Worm (Caenorhabditis elegans) whole organism, L4/young adult: ENCODE results near the gene snf-11.

ENCODE experiments used
- W03F9.2 ChIP-seq: fragments of 150-350 bp; optimal IDR thresholded peaks from 2 replicates; lab custom pipeline; 2014; ENCODE audit warnings: missing biosample characterization, missing genetic modification characterization
- dao-5 ChIP-seq: sonication (generic microtip); optimal IDR thresholded peaks from 2 replicates; lab custom pipeline; 2016; ENCODE audit warnings: missing genotype, missing genetic modification characterization, moderate library complexity, missing compliant biosample characterization
- him-1 ChIP-seq: sonication (generic microtip); optimal IDR thresholded peaks from 2 replicates; lab custom pipeline; 2016; ENCODE audit warnings: missing genotype, missing genetic modification reagents, missing genetic modification characterization, missing compliant biosample characterization

snf-11 gene

ce11 chrV:11308346-11308745, at the start of gene snf-11:
TSS of gene snf-11 (minus strand) at chrV:11308446.
- TF ChIP-seq dao-5 (tag; lab: Kevin White, UChicago) (no peak), him-1 (no peak), W03F9.2 (tag; lab: Kevin White, UChicago) (no peak)

DNA sequence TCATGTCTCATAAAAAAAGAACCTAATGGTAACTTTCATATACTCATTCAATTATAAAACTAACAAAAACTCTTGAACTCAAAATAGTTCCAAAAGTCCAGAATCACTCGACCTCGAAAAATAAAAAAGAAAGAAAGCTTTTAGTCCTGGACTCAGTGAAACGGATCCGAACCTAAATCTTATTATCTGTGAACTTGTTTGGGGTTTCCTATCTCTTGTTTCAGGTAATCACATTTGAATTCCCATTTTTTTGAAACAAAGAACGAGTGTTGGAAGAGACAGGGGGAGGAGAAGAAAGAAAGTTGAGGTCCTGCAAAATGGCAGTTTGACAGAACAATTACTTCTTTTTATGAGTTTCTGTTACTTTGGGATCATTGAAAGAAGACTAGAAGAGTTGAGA, 46.0 kb upstream of the snf-11 start:
- TF ChIP-seq W03F9.2 (tag; lab: Kevin White, UChicago) (no peak), him-1 (no peak), dao-5 (tag; lab: Kevin White, UChicago) (no peak)

DNA sequence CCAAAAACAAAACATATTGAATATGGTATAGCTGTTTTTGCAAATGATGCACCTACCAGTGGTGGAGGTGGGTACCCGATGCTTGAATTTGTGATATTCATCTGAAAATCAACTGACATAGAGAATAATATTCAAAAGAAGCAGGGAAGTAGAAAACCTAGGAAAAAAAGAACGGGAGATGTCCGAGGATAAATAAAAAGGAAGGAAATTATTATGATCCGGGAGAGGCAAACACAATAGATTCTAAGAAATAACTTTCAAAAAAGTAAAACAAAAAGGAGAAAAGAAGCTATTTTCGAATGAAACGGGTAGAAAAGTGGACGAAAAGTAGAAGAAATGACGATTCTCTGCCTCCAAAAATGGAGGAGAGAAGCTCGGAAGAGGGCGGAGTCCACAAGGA, 44.6 kb upstream of the snf-11 start, which contains the start of gene npr-25:
TSS of gene npr-25 (minus strand) at position 101 of the 400 bp plus-strand sequence.
- TF ChIP-seq him-1 (no peak), dao-5 (tag; lab: Kevin White, UChicago) (no peak), W03F9.2 (tag; lab: Kevin White, UChicago) (no peak)

DNA sequence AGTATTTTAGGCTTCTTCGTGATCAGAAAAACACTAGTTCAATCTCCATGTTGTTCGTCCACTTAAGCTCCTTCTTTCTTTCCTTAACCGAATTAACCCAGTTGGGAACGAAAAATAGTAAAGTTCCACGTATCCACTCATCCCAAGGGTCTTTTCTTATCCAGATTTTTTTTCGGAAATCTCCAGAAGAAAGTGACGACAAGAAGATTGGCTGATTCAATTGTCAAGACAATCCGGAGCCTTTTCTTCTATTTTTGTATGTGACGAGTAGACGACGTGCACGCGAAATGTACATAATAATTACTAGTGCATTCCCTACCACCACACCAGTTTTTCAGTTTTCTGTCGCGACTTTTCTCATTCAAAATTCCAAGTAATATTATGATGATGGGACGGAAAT, 43.0 kb upstream of the snf-11 start:
- no peak for TF ChIP-seq W03F9.2 (tag; lab: Kevin White, UChicago)
- TF ChIP-seq him-1, result no peak
- TF ChIP-seq dao-5 (tag; lab: Kevin White, UChicago), result no peak

DNA sequence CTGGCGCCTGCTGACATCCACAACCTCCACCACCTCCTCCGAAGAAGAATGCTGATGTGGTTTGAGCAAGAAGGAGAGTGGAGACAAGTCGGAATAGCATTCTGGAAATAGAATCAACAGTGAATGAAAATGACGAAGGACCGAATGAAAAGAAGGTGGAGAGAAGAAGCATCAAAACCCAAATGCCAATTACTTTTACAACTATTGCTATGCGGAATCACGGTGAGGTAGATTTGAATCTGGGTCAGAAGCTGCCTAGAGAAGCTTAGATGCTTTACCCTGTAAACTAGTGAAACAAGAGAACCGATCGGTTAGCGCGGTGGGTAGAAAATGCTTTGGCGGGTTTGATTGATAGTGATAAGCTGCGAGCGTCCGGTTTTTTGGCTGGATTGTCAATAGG, 38.7 kb upstream of the snf-11 start, which contains the start of gene grl-7:
TSS of gene grl-7 (minus strand) at position 101 of the 400 bp plus-strand sequence.
- no peak for TF ChIP-seq him-1
- TF ChIP-seq W03F9.2 (tag; lab: Kevin White, UChicago), result no peak
- TF ChIP-seq dao-5 (tag; lab: Kevin White, UChicago), result no peak

ce11 chrV:11344816-11345336, 36.6 kb upstream of the snf-11 start:
- no peak for TF ChIP-seq dao-5 (tag; lab: Kevin White, UChicago)
- TF ChIP-seq W03F9.2 (tag; lab: Kevin White, UChicago), result no peak
- TF ChIP-seq him-1, result no peak

ce11 chrV:11344112-11344511, 35.9 kb upstream of the snf-11 start:
- TF ChIP-seq him-1 (no peak), dao-5 (tag; lab: Kevin White, UChicago) (no peak), W03F9.2 (tag; lab: Kevin White, UChicago) (no peak)

- no peak for TF ChIP-seq dao-5 (tag; lab: Kevin White, UChicago)
- TF ChIP-seq W03F9.2 (tag; lab: Kevin White, UChicago), result no peak
- TF ChIP-seq him-1, result no peak
Observed at ce11 chrV:11341913-11342312, 33.7 kb upstream of the snf-11 start, which contains the start of gene T02E9.5. TSS of gene T02E9.5 (plus strand) at chrV:11342233.

- TF ChIP-seq W03F9.2 (tag; lab: Kevin White, UChicago) (no peak), him-1 (no peak), dao-5 (tag; lab: Kevin White, UChicago) (no peak)
Observed at ce11 chrV:11341130-11341675, 33.0 kb upstream of the snf-11 start.

- TF ChIP-seq dao-5 (tag; lab: Kevin White, UChicago), result no peak
- no peak for TF ChIP-seq W03F9.2 (tag; lab: Kevin White, UChicago)
- TF ChIP-seq him-1, result no peak
Observed at ce11 chrV:11336877-11337276, 28.6 kb upstream of the snf-11 start.

ce11 chrV:11335757-11336418, 27.6 kb upstream of the snf-11 start:
- TF ChIP-seq W03F9.2 (tag; lab: Kevin White, UChicago) (no peak), dao-5 (tag; lab: Kevin White, UChicago) (no peak), him-1 (no peak)

DNA sequence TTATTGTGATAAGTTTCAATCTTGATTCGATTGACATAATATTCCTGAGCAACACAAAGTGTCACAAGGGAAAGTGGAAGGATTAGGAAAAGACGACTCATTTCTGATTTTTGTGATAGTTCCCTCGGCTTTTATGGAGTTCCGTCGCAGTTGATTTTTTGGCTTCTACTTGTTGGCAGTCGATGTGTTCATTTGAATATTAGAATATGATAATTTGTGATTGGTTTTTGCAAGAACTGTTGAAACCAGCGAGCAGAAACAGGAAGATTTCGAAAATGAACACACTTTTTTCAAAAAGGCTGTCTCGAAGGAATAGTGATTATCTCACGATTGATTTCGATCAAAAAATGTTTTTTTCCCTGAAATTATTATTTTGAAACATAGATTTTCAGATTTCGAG, 25.9 kb upstream of the snf-11 start, which contains the start of gene T02E9.6:
TSS of gene T02E9.6 (minus strand) at position 101 of the 400 bp plus-strand sequence.
- no peak for TF ChIP-seq dao-5 (tag; lab: Kevin White, UChicago)
- TF ChIP-seq him-1, result no peak
- no peak for TF ChIP-seq W03F9.2 (tag; lab: Kevin White, UChicago)

DNA sequence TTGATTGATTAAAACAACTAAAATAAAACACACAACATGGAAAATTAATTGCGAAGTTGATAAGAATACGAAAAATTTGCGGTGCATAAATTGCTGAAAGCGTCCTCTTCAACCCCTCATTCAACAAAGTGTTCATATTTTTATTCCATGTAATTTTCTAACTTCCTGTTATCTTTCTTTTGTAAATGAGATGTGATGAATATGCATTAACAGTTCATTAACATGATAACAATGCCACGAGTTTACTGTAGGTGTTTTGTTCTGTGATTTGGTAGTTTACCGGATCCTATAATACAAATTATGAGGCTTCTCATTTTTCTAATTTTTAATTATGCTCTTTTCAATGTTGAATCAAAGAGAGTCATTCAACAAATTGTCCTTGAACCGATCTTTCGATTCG, 20.9 kb upstream of the snf-11 start, which contains the start of gene F47G9.6:
TSS of gene F47G9.6 (plus strand) at position 301 of the 400 bp plus-strand sequence.
- TF ChIP-seq dao-5 (tag; lab: Kevin White, UChicago) (no peak), him-1 (no peak), W03F9.2 (tag; lab: Kevin White, UChicago) (no peak)

ce11 chrV:11326914-11327367, 18.7 kb upstream of the snf-11 start, which contains the start of gene tmed-10:
TSS of gene tmed-10 (minus strand) at chrV:11326964.
- TF ChIP-seq W03F9.2 (tag; lab: Kevin White, UChicago) (peak; percentile 77), him-1 (no peak)
